Fruit fly (Drosophila melanogaster): ENCODE measurements around the gene CG5953.
A peak's percentile ranks its signal among the peaks of the same experiment; 100 is the strongest.

Gene CG5953

DNA sequence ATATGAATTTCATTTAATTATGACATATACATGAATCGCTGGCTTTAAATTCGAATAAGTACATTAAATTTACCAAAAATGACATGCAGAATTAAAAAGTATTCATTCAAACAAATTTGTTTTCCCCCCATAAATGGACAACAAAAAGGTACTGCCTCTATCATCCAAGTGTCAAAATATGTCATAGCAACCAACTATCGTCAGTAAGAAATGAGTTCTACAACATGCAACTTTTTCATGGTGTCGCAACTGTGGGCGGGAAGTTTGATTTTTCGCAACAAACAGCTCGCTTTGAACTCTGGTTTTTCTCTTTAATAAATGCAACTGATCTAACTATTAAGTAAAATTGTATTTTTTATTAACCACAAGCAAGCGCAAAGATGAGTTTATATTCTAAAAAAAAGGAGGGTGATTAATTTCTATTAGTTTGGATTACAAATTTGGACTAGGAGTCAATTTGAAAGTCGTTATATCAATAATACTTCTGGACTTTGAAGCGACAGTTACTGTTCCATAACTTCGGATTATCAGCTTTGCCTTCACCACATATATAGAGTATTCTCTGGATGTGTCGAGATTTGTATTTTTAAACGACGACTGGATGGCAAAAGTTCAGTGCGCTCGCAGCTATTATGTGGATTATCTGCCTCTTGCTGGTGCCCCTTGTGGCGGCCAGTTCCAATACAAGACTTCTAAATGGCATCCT lies 45.0 kb downstream of the CG5953 start, which contains the start of gene Nepl8 (continued):
- TF ChIP-seq GATAe (GFP tag; conservative IDR thresholded peaks at IDR 0.05) (no peak), gem (tag; optimal IDR thresholded peaks at IDR 0.05) (peak; percentile 4), CG4820 (GFP tag; optimal IDR thresholded peaks at IDR 0.05) (peak; percentile 16), sens (GFP tag) (peak; percentile 86), Adf1 (GFP tag; IDR thresholded peaks at IDR 0.05) (no peak), Scr (GFP tag; IDR thresholded peaks at IDR 0.05; ENCODE audit: partially characterized antibody) (peak; percentile 26; the same call in 1 of the 2 replicates), Dek (tag; optimal IDR thresholded peaks at IDR 0.05) (peak; percentile 75), Doc2 (GFP tag; IDR thresholded peaks at IDR 0.05) (no peak), bsh (GFP tag; optimal IDR thresholded peaks at IDR 0.05) (peak in 1 of 2 experiments; percentile 12), CG18011 (GFP tag; optimal IDR thresholded peaks at IDR 0.05) (peak; percentile 100), Xbp1 (GFP tag; optimal IDR thresholded peaks at IDR 0.05) (peak; percentile 3), Bdp1 (GFP tag; optimal IDR thresholded peaks at IDR 0.05) (peak; percentile 7), nau (GFP tag; optimal IDR thresholded peaks at IDR 0.05) (no peak), CG42726 (GFP tag; IDR thresholded peaks at IDR 0.05; ENCODE audit: partially characterized antibody) (peak; percentile 87), sisA (GFP tag; IDR thresholded peaks at IDR 0.05) (peak; percentile 38; the same call in 1 of the 2 replicates), CG14014 (GFP tag; IDR thresholded peaks at IDR 0.05) (peak; percentile 35; the same call in 1 of the 2 replicates), lola (GFP tag; optimal IDR thresholded peaks at IDR 0.05) (peak in 1 of 3 experiments; percentile 16), odd (GFP tag; optimal IDR thresholded peaks at IDR 0.05) (peak; percentile 47), pb (GFP tag; optimal IDR thresholded peaks at IDR 0.05) (peak; percentile 17), phol (tag; optimal IDR thresholded peaks at IDR 0.05) (peak; percentile 60), Mad (GFP tag; optimal IDR thresholded peaks at IDR 0.05) (peak; percentile 27), CG1647 (GFP tag; optimal IDR thresholded peaks at IDR 0.05) (peak; percentile 7), cwo (GFP tag; optimal IDR thresholded peaks at IDR 0.05) (no peak), bab2 (GFP tag; optimal IDR thresholded peaks at IDR 0.05) (peak; percentile 11), CG30020 (tag; optimal IDR thresholded peaks at IDR 0.05) (no peak), CG12155 (GFP tag; optimal IDR thresholded peaks at IDR 0.05) (peak; percentile 42), E2f2 (GFP tag; IDR thresholded peaks at IDR 0.05) (peak; percentile 100), CG17186 (GFP tag; optimal IDR thresholded peaks at IDR 0.05) (peak; percentile 2), CG15601 (tag; optimal IDR thresholded peaks at IDR 0.05) (peak; percentile 45), CG7928 (GFP tag; optimal IDR thresholded peaks at IDR 0.05) (peak; percentile 18), NfI (GFP tag; optimal IDR thresholded peaks at IDR 0.05) (peak; percentile 37), slp2 (GFP tag; optimal IDR thresholded peaks at IDR 0.05) (peak; percentile 23), CG3847 (GFP tag; IDR thresholded peaks at IDR 0.05) (peak; percentile 41), HLH3B (GFP tag; IDR thresholded peaks at IDR 0.05) (no peak), CG11093 (GFP tag; IDR thresholded peaks at IDR 0.05) (no peak), Dref (GFP tag; IDR thresholded peaks at IDR 0.05) (peak; percentile 48), Pdp1 (GFP tag; optimal IDR thresholded peaks at IDR 0.05) (peak; percentile 1 to 25), tx (GFP tag; optimal IDR thresholded peaks at IDR 0.05) (peak; percentile 20), caup (GFP tag; optimal IDR thresholded peaks at IDR 0.05; ENCODE audit: severe bottlenecking) (no peak), shn (GFP tag; optimal IDR thresholded peaks at IDR 0.05) (peak; percentile 45), CG16813 (GFP tag; IDR thresholded peaks at IDR 0.05; ENCODE audit: partially characterized antibody) (peak; percentile 36; the same call in 2 of the 3 replicates), Sry-δ (GFP tag; optimal IDR thresholded peaks at IDR 0.05) (peak; percentile 59), CG9727 (GFP tag; optimal IDR thresholded peaks at IDR 0.05) (no peak), Xrp1 (GFP tag; IDR thresholded peaks at IDR 0.05) (peak; percentile 9; the same call in 1 of the 2 replicates), CkIIα-i1 (GFP tag; IDR thresholded peaks at IDR 0.05) (no peak), CG16779 (GFP tag; IDR thresholded peaks at IDR 0.05) (no peak), CG2120 (GFP tag; optimal IDR thresholded peaks at IDR 0.05) (peak; percentile 50), CG34376 (GFP tag; optimal IDR thresholded peaks at IDR 0.05) (no peak), CG1529 (GFP tag; optimal IDR thresholded peaks at IDR 0.05) (no peak)
